Worm (Caenorhabditis elegans): ENCODE measurements around the gene vrp-1.

- TF ChIP-seq W03F9.2 (tag; optimal IDR thresholded peaks at IDR 0.05) (no peak), him-1 (tag; optimal IDR thresholded peaks at IDR 0.05) (no peak), dao-5 (tag; optimal IDR thresholded peaks at IDR 0.05) (no peak)
Measured at ce11 chrIV:3018588-3018987, 6.2 kb downstream of the vrp-1 start.
